Worm (Caenorhabditis elegans): ENCODE data around the gene cdh-4.

The cdh-4 gene

DNA sequence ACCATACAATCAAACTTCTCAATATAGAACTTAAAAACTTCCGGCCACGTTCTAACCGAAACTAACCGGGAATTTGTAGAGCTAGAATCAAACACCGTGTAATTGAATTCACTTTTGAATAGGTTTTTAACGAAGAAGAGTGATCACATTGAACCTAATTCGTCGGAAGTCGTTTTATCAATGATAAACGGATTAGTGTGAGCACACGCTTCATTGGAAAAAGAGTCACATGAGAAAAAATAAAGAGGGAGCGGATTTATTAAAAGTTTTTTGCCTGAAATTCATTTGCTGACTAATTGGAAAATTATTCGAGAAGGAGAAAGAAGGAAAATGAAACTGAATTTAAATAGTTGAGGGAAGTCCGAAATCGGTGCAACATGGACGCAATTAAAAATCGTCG lies 24.5 kb upstream of the cdh-4 start:
- TF ChIP-seq tbx-7 (tag; optimal IDR thresholded peaks at IDR 0.05) (no peak), pat-9 (tag; optimal IDR thresholded peaks at IDR 0.05) (no peak)

DNA sequence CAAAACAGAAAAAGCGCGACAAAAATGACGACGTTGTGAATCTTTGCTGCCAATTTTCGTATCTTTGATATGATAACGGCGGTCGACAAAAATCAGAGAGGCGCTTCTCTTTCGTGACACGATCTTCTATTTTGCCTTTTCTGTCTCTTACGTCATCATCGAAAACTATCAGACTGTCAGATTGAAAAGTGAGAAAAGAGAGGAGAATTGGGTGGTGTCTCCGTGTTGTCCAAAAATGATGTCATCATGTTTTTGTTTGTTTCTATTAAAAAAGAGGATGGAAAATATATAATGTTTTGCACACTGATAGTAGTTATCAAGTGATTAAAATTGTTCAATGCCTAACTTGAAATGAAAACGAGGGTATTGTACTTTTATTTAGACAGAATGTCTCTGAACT lies 24.1 kb upstream of the cdh-4 start:
- TF ChIP-seq fax-1 (tag; optimal IDR thresholded peaks at IDR 0.05) (no peak), pha-4 (tag; optimal IDR thresholded peaks at IDR 0.05) (no peak)

DNA sequence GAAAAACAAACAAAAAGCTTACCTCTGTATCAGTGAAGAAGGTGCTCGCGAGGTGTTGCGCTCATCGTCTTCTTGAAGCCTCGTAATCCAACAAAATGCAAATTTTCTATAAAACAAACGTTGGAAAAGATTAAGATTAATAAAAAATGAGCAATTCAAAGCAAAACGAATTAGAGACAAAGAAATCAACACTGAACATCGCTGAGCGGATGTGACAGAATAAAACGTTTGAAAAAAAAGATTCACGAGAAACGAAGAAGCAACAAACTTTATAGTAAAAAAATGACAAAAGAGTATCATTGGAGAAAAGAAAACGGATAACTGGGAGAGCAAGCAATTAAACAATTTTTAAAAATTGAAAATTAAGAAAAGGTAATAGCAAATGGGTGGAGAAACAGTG lies 21.2 kb upstream of the cdh-4 start, which contains the start of the genes C07G2.5 and atf-7:
C07G2.5 (minus strand) TSS at position 101 of the 400 bp plus-strand sequence.
atf-7 (minus strand) TSS at position 108 of the 400 bp plus-strand sequence.
- no peak for TF ChIP-seq syd-9 (tag; optimal IDR thresholded peaks at IDR 0.05)

DNA sequence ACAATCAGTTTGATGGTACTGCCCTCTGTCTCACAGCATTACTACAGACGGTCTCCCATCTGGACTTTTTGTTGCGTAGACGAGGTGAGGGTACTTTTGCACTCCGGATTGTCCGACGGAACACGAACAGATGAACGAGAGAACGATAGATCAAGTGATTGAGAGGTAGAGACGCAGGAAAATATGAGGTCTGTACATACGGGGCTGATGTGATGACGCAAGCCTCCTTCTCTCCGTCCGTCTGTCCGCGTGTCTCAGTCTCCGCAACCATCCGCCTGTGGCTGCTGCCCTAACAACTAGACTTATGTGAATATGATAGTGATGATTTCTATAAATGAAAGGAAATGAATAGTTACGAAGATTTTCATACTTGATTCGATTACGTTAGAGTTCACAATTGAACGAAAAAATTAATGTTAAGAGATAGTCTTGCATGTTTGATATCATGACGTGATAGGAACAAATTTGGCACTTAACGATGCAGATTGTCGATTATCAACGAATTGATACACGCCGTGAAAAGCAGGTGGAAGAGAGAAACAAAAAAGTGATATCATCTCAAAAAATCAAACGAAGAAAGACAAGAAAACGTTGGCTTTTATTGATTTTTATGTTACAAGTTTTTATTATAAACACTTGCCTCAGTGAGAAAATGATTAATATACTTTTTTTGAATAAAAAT lies 17.5 kb upstream of the cdh-4 start:
- no peak for TF ChIP-seq rnt-1 (tag; optimal IDR thresholded peaks at IDR 0.05)
- peak; percentile 49 for TF ChIP-seq unc-55 (GFP tag; optimal IDR thresholded peaks at IDR 0.05)
- no peak for TF ChIP-seq zip-5 (tag; optimal IDR thresholded peaks at IDR 0.05)
- no peak for TF ChIP-seq tbx-2 (tag; optimal IDR thresholded peaks at IDR 0.05)
- TF ChIP-seq ceh-34 (tag; optimal IDR thresholded peaks at IDR 0.05) = no peak
- TF ChIP-seq elt-2 (tag; optimal IDR thresholded peaks at IDR 0.05) = peak; percentile 67
- TF ChIP-seq hlh-30 (tag; optimal IDR thresholded peaks at IDR 0.05; ENCODE audit: insufficient read depth) = peak; percentile 52

DNA sequence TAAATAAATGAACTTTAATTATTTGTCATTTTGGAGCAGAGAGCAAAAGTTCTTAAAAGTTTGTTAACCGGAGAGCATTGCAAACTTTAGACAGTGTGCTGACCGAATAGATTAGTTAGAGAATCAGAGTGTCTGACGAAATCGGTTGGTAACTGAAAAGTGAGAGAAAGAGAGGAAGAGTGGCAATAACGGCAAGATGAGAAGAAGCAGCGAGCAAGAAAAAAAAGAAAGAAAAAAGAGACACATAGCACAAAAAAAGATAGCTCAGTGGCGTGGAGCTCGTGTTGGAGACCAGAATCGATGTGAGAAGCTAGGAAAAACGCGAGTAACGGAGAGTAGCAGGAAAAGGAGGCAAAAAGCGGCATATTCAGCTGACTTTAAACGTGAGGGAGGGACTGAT lies 15.8 kb upstream of the cdh-4 start:
- no peak for TF ChIP-seq madf-2 (tag; optimal IDR thresholded peaks at IDR 0.05)
- peak; percentile 4 for TF ChIP-seq nfya-1 (tag; optimal IDR thresholded peaks at IDR 0.05)
- peak; percentile 11 for TF ChIP-seq unc-42 (tag; optimal IDR thresholded peaks at IDR 0.05)
- TF ChIP-seq ceh-18 (tag; optimal IDR thresholded peaks at IDR 0.05) = peak; percentile 41
- peak; percentile 28 for TF ChIP-seq K09A11.1 (tag; optimal IDR thresholded peaks at IDR 0.05; ENCODE audit: insufficient read depth)
- TF ChIP-seq hlh-6 (tag; optimal IDR thresholded peaks at IDR 0.05) = no peak
- peak; percentile 23 for TF ChIP-seq rnt-1 (tag; optimal IDR thresholded peaks at IDR 0.05)
- TF ChIP-seq tbx-2 (tag; optimal IDR thresholded peaks at IDR 0.05) = peak; percentile 26
- no peak for TF ChIP-seq dve-1 (tag; optimal IDR thresholded peaks at IDR 0.05)
- TF ChIP-seq ceh-31 (tag; optimal IDR thresholded peaks at IDR 0.05) = peak; percentile 39
- no peak for TF ChIP-seq sox-4 (tag; optimal IDR thresholded peaks at IDR 0.05)

DNA sequence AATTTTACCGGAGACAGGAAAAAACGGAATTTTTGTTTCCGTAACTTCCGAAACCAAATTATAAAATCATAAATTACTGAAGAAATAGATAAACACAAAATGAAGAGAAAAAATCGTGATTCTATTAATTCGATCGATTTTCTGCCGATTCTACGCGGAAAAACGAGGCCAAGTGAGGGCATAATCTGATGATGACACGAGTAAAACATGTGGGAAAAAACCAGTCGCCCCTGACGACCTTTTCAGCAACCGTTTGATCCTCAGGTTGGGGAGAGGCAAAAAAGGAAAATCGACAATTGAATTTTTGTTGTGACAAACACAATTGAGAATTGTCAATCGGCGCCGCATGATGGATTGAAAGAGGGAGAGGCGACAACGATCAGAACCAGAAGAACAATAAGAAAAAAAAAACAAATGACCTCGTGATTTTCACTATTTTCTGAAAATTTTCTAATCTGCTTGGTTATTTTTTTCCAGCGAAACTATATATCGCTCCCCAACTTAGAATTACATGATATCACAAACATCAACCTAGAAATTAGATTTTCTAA lies 15.1 kb upstream of the cdh-4 start:
- TF ChIP-seq pat-9 (tag; optimal IDR thresholded peaks at IDR 0.05) (no peak), ceh-45 (GFP tag; IDR thresholded peaks at IDR 0.05) (no peak), nhr-11 (tag; optimal IDR thresholded peaks at IDR 0.05) (no peak), C08G9.2 (tag; optimal IDR thresholded peaks at IDR 0.05) (no peak), ceh-6 (GFP tag; optimal IDR thresholded peaks at IDR 0.05) (no peak), ceh-19 (GFP tag; optimal IDR thresholded peaks at IDR 0.05) (no peak), gmeb-2 (tag; optimal IDR thresholded peaks at IDR 0.05) (no peak)

DNA sequence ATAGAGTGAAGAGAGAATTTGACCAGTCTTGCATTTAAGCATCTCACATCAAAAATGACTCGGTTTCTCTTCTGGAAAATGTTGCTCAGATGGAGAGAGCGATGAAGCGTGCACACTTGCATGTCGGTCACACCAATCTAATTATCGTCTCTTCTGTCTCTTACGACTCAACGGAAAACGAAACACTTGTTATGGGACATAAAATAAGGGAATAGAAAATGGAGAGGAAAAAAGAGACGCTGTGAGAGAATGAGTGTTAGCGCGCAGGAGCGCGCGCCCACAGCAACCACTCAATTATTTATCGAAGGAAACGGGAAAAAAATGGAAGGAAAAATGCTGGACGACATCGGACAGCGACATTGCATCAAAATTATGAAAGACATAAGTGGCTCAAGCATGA lies 14.4 kb upstream of the cdh-4 start:
- TF ChIP-seq eyg-1 (tag; optimal IDR thresholded peaks at IDR 0.05) = no peak
- TF ChIP-seq ama-1 (optimal IDR thresholded peaks at IDR 0.05) = no peak
- TF ChIP-seq tbx-7 (tag; optimal IDR thresholded peaks at IDR 0.05) = no peak
- TF ChIP-seq fkh-10 (GFP tag; optimal IDR thresholded peaks at IDR 0.05) = no peak
- no peak for TF ChIP-seq sdc-2 (tag; optimal IDR thresholded peaks at IDR 0.05)
- no peak for TF ChIP-seq dve-1 (tag; optimal IDR thresholded peaks at IDR 0.05)
- no peak for TF ChIP-seq K09A11.1 (tag; optimal IDR thresholded peaks at IDR 0.05; ENCODE audit: insufficient read depth)
- TF ChIP-seq ets-4 (tag; optimal IDR thresholded peaks at IDR 0.05) = no peak
- TF ChIP-seq ceh-45 (GFP tag; IDR thresholded peaks at IDR 0.05) = no peak
- no peak for TF ChIP-seq C38D4.7 (GFP tag; optimal IDR thresholded peaks at IDR 0.05)
- TF ChIP-seq pha-2 (tag; optimal IDR thresholded peaks at IDR 0.05) = no peak
- TF ChIP-seq ceh-31 (tag; optimal IDR thresholded peaks at IDR 0.05) = peak; percentile 69
- TF ChIP-seq C08G9.2 (tag; optimal IDR thresholded peaks at IDR 0.05) = no peak
- no peak for TF ChIP-seq pat-9 (tag; optimal IDR thresholded peaks at IDR 0.05)
- no peak for TF ChIP-seq elt-2 (tag; optimal IDR thresholded peaks at IDR 0.05)
- no peak for TF ChIP-seq fkh-6 (tag; optimal IDR thresholded peaks at IDR 0.05)
- no peak for TF ChIP-seq ref-2 (tag; optimal IDR thresholded peaks at IDR 0.05)
- no peak for TF ChIP-seq ceh-18 (tag; optimal IDR thresholded peaks at IDR 0.05)
- peak; percentile 54 for TF ChIP-seq ceh-14 (tag; optimal IDR thresholded peaks at IDR 0.05)
- no peak for TF ChIP-seq sox-2 (GFP tag; IDR thresholded peaks at IDR 0.05)
- peak; percentile 12 for TF ChIP-seq K02D7.2 (tag; optimal IDR thresholded peaks at IDR 0.05)
